Worm (Caenorhabditis elegans): ENCODE results near the gene R08C7.4.
A peak's percentile ranks its signal among the peaks of the same experiment; 100 is the strongest.

Gene R08C7.4

DNA sequence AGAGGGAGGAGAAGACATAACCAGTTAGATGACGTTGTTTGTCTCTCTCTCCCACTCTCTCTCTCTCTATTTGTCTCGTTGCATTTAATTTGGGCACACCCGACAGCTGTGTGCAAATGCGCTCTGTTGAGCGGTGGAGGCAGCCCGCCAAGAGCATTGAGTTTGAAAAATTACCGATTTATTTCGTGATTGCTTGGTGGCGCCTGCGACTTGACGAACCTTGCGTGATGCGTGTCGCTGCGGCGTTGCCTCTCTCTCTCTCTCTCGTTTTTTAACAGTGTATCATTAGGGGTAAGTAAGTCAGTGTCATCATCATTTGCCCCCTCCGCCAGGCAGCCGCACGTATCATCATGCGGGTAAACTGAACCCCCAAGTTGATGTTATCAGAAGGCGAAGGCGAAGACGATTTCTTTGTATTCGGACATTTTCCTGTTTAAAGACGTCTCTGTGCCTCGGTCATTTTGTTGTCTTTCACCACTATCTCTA lies 28.7 kb upstream of the R08C7.4 start (continued):
- no peak for TF ChIP-seq daf-12 (tag; optimal IDR thresholded peaks at IDR 0.05)
- peak; percentile 51 for TF ChIP-seq F37D6.2 (tag; optimal IDR thresholded peaks at IDR 0.05)
- TF ChIP-seq hlh-11 (tag; optimal IDR thresholded peaks at IDR 0.05), result peak; percentile 90
- 0 out of 2 replicates have a peak, but pooled peaks have one; percentile 44 for TF ChIP-seq ceh-44 (GFP tag; IDR thresholded peaks at IDR 0.05)
- peak in 1 of 2 experiments; percentile 73 for TF ChIP-seq hif-1 (tag; optimal IDR thresholded peaks at IDR 0.05)
- TF ChIP-seq daf-8 (GFP tag; IDR thresholded peaks at IDR 0.05), result no peak
- no peak for TF ChIP-seq mxl-2 (GFP tag; conservative IDR thresholded peaks at IDR 0.05)
- peak; percentile 38 for TF ChIP-seq T20F7.1 (GFP tag; optimal IDR thresholded peaks at IDR 0.05)
- TF ChIP-seq madf-9 (GFP tag; conservative IDR thresholded peaks at IDR 0.05), result 0 out of 2 replicates have a peak, but pooled peaks have one; percentile 57
- TF ChIP-seq lim-7 (GFP tag; IDR thresholded peaks at IDR 0.05), result no peak
- no peak for TF ChIP-seq zip-2 (tag; optimal IDR thresholded peaks at IDR 0.05)
- TF ChIP-seq lin-38 (GFP tag; IDR thresholded peaks at IDR 0.05), result peak; percentile 89
- no peak for TF ChIP-seq madf-5 (GFP tag; IDR thresholded peaks at IDR 0.05)
- TF ChIP-seq dmd-8 (GFP tag; IDR thresholded peaks at IDR 0.05), result no peak
- no peak for TF ChIP-seq daf-16 (GFP tag; optimal IDR thresholded peaks at IDR 0.05)
- TF ChIP-seq daf-16 (tag; optimal IDR thresholded peaks at IDR 0.05), result peak; percentile 80
- peak; percentile 96 for TF ChIP-seq aha-1 (tag)
- peak; percentile 84 for TF ChIP-seq mep-1 (tag; optimal IDR thresholded peaks at IDR 0.05)
- peak; percentile 53 for TF ChIP-seq set-16 (GFP tag; IDR thresholded peaks at IDR 0.05)
- TF ChIP-seq nhr-102 (tag; optimal IDR thresholded peaks at IDR 0.05), result no peak
- TF ChIP-seq sdz-12 (GFP tag; optimal IDR thresholded peaks at IDR 0.05), result peak; percentile 58
- TF ChIP-seq aly-2 (tag; optimal IDR thresholded peaks at IDR 0.05), result no peak
- no peak for TF ChIP-seq egl-27 (tag; optimal IDR thresholded peaks at IDR 0.05)
- no peak for TF ChIP-seq nhr-42 (GFP tag; IDR thresholded peaks at IDR 0.05)
- TF ChIP-seq nhr-25 (tag; optimal IDR thresholded peaks at IDR 0.05; ENCODE audit: borderline replicate concordance, insufficient read depth), result peak; percentile 8
- peak; percentile 59 for TF ChIP-seq nhr-48 (tag; optimal IDR thresholded peaks at IDR 0.05)
- TF ChIP-seq zag-1 (tag; optimal IDR thresholded peaks at IDR 0.05), result no peak
- peak; percentile 70 for TF ChIP-seq rbr-2 (tag; optimal IDR thresholded peaks at IDR 0.05)
- 0 out of 2 replicates have a peak, but pooled peaks have one; percentile 24 for TF ChIP-seq saeg-2 (GFP tag; IDR thresholded peaks at IDR 0.05)
- peak in 1 of 2 experiments; percentile 100 for TF ChIP-seq unc-62 (GFP tag; optimal IDR thresholded peaks at IDR 0.05 in 1 of 2)
- TF ChIP-seq unc-62 (tag; optimal IDR thresholded peaks at IDR 0.05), result no peak
- peak; percentile 3 for TF ChIP-seq jun-1 (tag; optimal IDR thresholded peaks at IDR 0.05)
- peak; percentile 86 for TF ChIP-seq hlh-30 (tag; optimal IDR thresholded peaks at IDR 0.05; ENCODE audit: insufficient read depth)
- TF ChIP-seq dve-1 (tag; optimal IDR thresholded peaks at IDR 0.05; ENCODE audit: insufficient read depth), result peak; percentile 84
- peak; percentile 67 for TF ChIP-seq dpl-1 (GFP tag; optimal IDR thresholded peaks at IDR 0.05)
- TF ChIP-seq skn-1 (tag; optimal IDR thresholded peaks at IDR 0.05), result no peak
- TF ChIP-seq nhr-11 (tag; optimal IDR thresholded peaks at IDR 0.05), result peak; percentile 42
- peak; percentile 79 for TF ChIP-seq lin-1 (GFP tag; IDR thresholded peaks at IDR 0.05)
- TF ChIP-seq lin-29 (GFP tag; IDR thresholded peaks at IDR 0.05), result no peak
- TF ChIP-seq dmd-6 (GFP tag; IDR thresholded peaks at IDR 0.05), result peak; percentile 67
- no peak for TF ChIP-seq D1046.2 (GFP tag; IDR thresholded peaks at IDR 0.05)
- peak; percentile 41 for TF ChIP-seq mxl-3 (GFP tag; optimal IDR thresholded peaks at IDR 0.05)

DNA sequence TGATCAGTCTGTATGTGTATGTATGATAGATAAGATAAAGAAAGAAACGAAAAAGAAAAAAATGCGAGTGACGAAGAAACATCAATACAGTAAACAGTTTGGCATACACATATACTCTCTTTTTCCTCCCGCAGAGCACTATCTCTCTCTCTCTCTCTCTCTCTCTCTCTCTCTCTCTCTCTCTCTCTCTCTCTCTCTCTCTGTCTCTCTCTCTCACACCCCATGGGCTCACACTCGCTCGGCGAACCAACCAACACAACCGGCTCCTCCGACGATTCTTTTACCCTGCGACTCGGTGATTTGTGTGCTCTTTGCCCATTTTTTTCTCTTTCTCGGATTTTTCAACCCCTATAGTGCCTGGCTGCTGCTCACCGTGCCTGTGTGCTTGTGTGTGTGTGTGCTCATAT lies 27.8 kb upstream of the R08C7.4 start:
- TF ChIP-seq daf-19 (GFP tag; conservative IDR thresholded peaks at IDR 0.05), result no peak
- no peak for TF ChIP-seq saeg-2 (GFP tag; IDR thresholded peaks at IDR 0.05)
- TF ChIP-seq egl-43 (GFP tag; IDR thresholded peaks at IDR 0.05), result no peak
- TF ChIP-seq dmd-8 (GFP tag; IDR thresholded peaks at IDR 0.05), result no peak
- no peak for TF ChIP-seq daf-12 (tag; optimal IDR thresholded peaks at IDR 0.05)
- TF ChIP-seq lin-13 (GFP tag; optimal IDR thresholded peaks at IDR 0.05), result peak; percentile 8
- TF ChIP-seq Y105C5A.15 (GFP tag; IDR thresholded peaks at IDR 0.05), result no peak
- no peak for TF ChIP-seq ztf-7 (tag; optimal IDR thresholded peaks at IDR 0.05)
- TF ChIP-seq F44E2.7 (GFP tag; IDR thresholded peaks at IDR 0.05), result no peak
- TF ChIP-seq unc-130 (GFP tag; optimal IDR thresholded peaks at IDR 0.05), result no peak
- no peak for TF ChIP-seq aly-2 (tag; optimal IDR thresholded peaks at IDR 0.05)
- TF ChIP-seq T20F7.1 (GFP tag; optimal IDR thresholded peaks at IDR 0.05), result no peak
- TF ChIP-seq nhr-77 (tag; optimal IDR thresholded peaks at IDR 0.05), result peak; percentile 55
- no peak for TF ChIP-seq lir-3 (tag; optimal IDR thresholded peaks at IDR 0.05)
- TF ChIP-seq snpc-1.2 (GFP tag; IDR thresholded peaks at IDR 0.05), result no peak
- no peak for TF ChIP-seq nhr-111 (GFP tag; optimal IDR thresholded peaks at IDR 0.05)
- no peak for TF ChIP-seq ama-1 (optimal IDR thresholded peaks at IDR 0.05)

Measured in whole organism, L4 larva.